Fruit fly (Drosophila melanogaster) whole organism, adult: ENCODE data around the gene ifc.

Source experiments
- CG11617 ChIP-seq: fragments of 200-800 bp; sonication (Bioruptor generic); optimal IDR thresholded peaks from 2 replicates; lab custom pipeline; 2017; ENCODE audit warnings: mild to moderate bottlenecking, missing biosample characterization, missing genetic modification reagents, missing genetic modification characterization
- CG12768 ChIP-seq: fragments of 200-800 bp; sonication (Bioruptor generic); optimal IDR thresholded peaks from 2 replicates; lab custom pipeline; 2017; ENCODE audit warnings: missing biosample characterization, missing genetic modification characterization, mild to moderate bottlenecking, moderate library complexity, missing genetic modification reagents
- CG14711 ChIP-seq: fragments of 200-800 bp; sonication (Bioruptor generic); optimal IDR thresholded peaks from 2 replicates; lab custom pipeline; 2018; ENCODE audit warnings: missing biosample characterization, mild to moderate bottlenecking, missing genetic modification characterization, moderate library complexity
- CG1620 ChIP-seq: fragments of 200-800 bp; sonication (Bioruptor generic); optimal IDR thresholded peaks from 2 replicates; lab custom pipeline; 2016; ENCODE audit warnings: missing biosample characterization, missing genetic modification characterization
- CG33017 ChIP-seq: fragments of 200-800 bp; sonication (Bioruptor generic); optimal IDR thresholded peaks from 2 replicates; lab custom pipeline; 2018; ENCODE audit warnings: missing biosample characterization, mild to moderate bottlenecking, missing genetic modification characterization, moderate library complexity
- CG5204 ChIP-seq: fragments of 200-800 bp; sonication (Bioruptor generic); optimal IDR thresholded peaks from 2 replicates; lab custom pipeline; 2016; ENCODE audit warnings: missing biosample characterization, missing genetic modification characterization
- CG7045 ChIP-seq: fragments of 200-800 bp; sonication (Bioruptor generic); optimal IDR thresholded peaks from 2 replicates; lab custom pipeline; 2017; ENCODE audit warnings: missing biosample characterization, mild to moderate bottlenecking, missing genetic modification characterization
- CG7101 ChIP-seq: fragments of 200-800 bp; sonication (Bioruptor generic); optimal IDR thresholded peaks from 2 replicates; lab custom pipeline; 2018; ENCODE audit warnings: missing biosample characterization, mild to moderate bottlenecking, missing genetic modification characterization, moderate library complexity
- Clk ChIP-seq: fragments of 200-800 bp; sonication (Bioruptor generic); optimal IDR thresholded peaks from 2 replicates; lab custom pipeline; 2017; ENCODE audit warnings: missing biosample characterization, missing genetic modification characterization
- Crg-1 ChIP-seq: fragments of 200-800 bp; sonication (Bioruptor generic); optimal IDR thresholded peaks from 2 replicates; lab custom pipeline; 2016; ENCODE audit warnings: missing biosample characterization, missing genetic modification characterization
- Hr96 ChIP-seq: fragments of 200-800 bp; sonication (Bioruptor generic); optimal IDR thresholded peaks from 2 replicates; lab custom pipeline; 2016; ENCODE audit warnings: missing biosample characterization, missing genetic modification characterization
- Mnt ChIP-seq: fragments of 200-800 bp; sonication (Bioruptor generic); optimal IDR thresholded peaks from 2 replicates; lab custom pipeline; 2016; ENCODE audit warnings: missing biosample characterization, mild to moderate bottlenecking, missing genetic modification characterization
- bab1 ChIP-seq: fragments of 200-800 bp; sonication (Bioruptor generic); optimal IDR thresholded peaks from 3 replicates; lab custom pipeline; 2019; ENCODE audit warnings: missing biosample characterization, mild to moderate bottlenecking, missing genetic modification characterization, moderate library complexity
- cic ChIP-seq: fragments of 200-800 bp; sonication (Bioruptor generic); optimal IDR thresholded peaks from 2 replicates; lab custom pipeline; 2017; ENCODE audit warnings: missing biosample characterization, mild to moderate bottlenecking, missing genetic modification characterization, moderate library complexity
- cnc ChIP-seq, 2 experiments: fragments of >200 bp; optimal IDR thresholded peaks; 2 replicates each; lab custom pipeline; 2017
- kay ChIP-seq: fragments of 200-800 bp; sonication (Bioruptor generic); peaks from one replicate; lab custom pipeline; 2016; ENCODE audit warnings: missing biosample characterization, missing genetic modification characterization, borderline replicate concordance
- ovo ChIP-seq: fragments of 200-800 bp; sonication (Bioruptor generic); optimal IDR thresholded peaks from 2 replicates; lab custom pipeline; 2016; ENCODE audit warnings: missing biosample characterization, missing genetic modification characterization
- pad ChIP-seq: fragments of 200-800 bp; sonication (Bioruptor generic); optimal IDR thresholded peaks from 3 replicates; lab custom pipeline; 2017; ENCODE audit warnings: missing biosample characterization, missing genetic modification characterization, mild to moderate bottlenecking, moderate library complexity, missing genetic modification reagents
- tj ChIP-seq: fragments of 200-800 bp; sonication (Bioruptor generic); optimal IDR thresholded peaks from 3 replicates; lab custom pipeline; 2017; ENCODE audit warnings: missing biosample characterization, mild to moderate bottlenecking, missing genetic modification characterization, moderate library complexity
- toe ChIP-seq: fragments of 200-800 bp; sonication (Bioruptor generic); optimal IDR thresholded peaks from 2 replicates; lab custom pipeline; 2016; ENCODE audit warnings: missing biosample characterization, missing genetic modification characterization

ifc gene

dm6 chr2L:5964211-5964610 lies 21.9 kb upstream of the ifc start:
- no peak for TF ChIP-seq CG1620 (GFP tag; lab: Kevin White, UChicago)
- TF ChIP-seq tj (GFP tag; lab: Kevin White, UChicago) = peak; percentile 94

dm6 chr2L:5964851-5965250 lies 21.3 kb upstream of the ifc start, which contains the start of gene psd:
Gene psd (minus strand): TSS chr2L:5964951.
- TF ChIP-seq CG12768 (GFP tag; lab: Kevin White, UChicago) (no peak), Mnt (no peak), CG7101 (tag; lab: Kevin White, UChicago) (no peak), tj (GFP tag; lab: Kevin White, UChicago) (no peak), CG5204 (GFP tag; lab: Kevin White, UChicago) (no peak), CG11617 (no peak)

dm6 chr2L:5967702-5968616 lies 18.2 kb upstream of the ifc start, which contains the start of the genes CG13992 and Ucp4C:
Gene CG13992 (minus strand): TSS chr2L:5967752.
Gene Ucp4C (plus strand): TSS chr2L:5968566.
- TF ChIP-seq CG33017 (tag; lab: Kevin White, UChicago) (no peak), bab1 (GFP tag; lab: Kevin White, UChicago) (peak; percentile 21), Mnt (no peak), tj (GFP tag; lab: Kevin White, UChicago) (peak; percentile 99), CG11617 (no peak), cic (GFP tag; lab: Kevin White, UChicago) (no peak), pad (GFP tag; lab: Kevin White, UChicago) (no peak)

- TF ChIP-seq CG7045 (GFP tag; lab: Kevin White, UChicago) (no peak), CG5204 (GFP tag; lab: Kevin White, UChicago) (no peak), Mnt (no peak), Clk (GFP tag; lab: Kevin White, UChicago) (no peak), ovo (GFP tag; lab: Kevin White, UChicago) (no peak), CG14711 (tag; lab: Kevin White, UChicago) (no peak), bab1 (GFP tag; lab: Kevin White, UChicago) (no peak), kay (no peak), CG33017 (tag; lab: Kevin White, UChicago) (no peak), CG1620 (GFP tag; lab: Kevin White, UChicago) (no peak), toe (GFP tag; lab: Kevin White, UChicago) (no peak), cnc (optimal IDR thresholded peaks at IDR 0.05; lab: Kevin White, UChicago) (no peak), Crg-1 (GFP tag; lab: Kevin White, UChicago) (no peak), CG11617 (no peak), tj (GFP tag; lab: Kevin White, UChicago) (no peak), cic (GFP tag; lab: Kevin White, UChicago) (no peak), CG12768 (GFP tag; lab: Kevin White, UChicago) (no peak), Hr96 (GFP tag; lab: Kevin White, UChicago) (no peak), CG7101 (tag; lab: Kevin White, UChicago) (no peak)
These were observed 16.6 kb upstream of the ifc start, which contains the start of gene Ucp4B for dm6 chr2L:5969559-5969958. Gene Ucp4B (plus strand): TSS chr2L:5969859.

- TF ChIP-seq CG1620 (GFP tag; lab: Kevin White, UChicago) (no peak), Crg-1 (GFP tag; lab: Kevin White, UChicago) (no peak), ovo (GFP tag; lab: Kevin White, UChicago) (no peak), CG5204 (GFP tag; lab: Kevin White, UChicago) (no peak), Clk (GFP tag; lab: Kevin White, UChicago) (no peak), CG7101 (tag; lab: Kevin White, UChicago) (no peak), Hr96 (GFP tag; lab: Kevin White, UChicago) (no peak), CG11617 (no peak), CG33017 (tag; lab: Kevin White, UChicago) (no peak), CG14711 (tag; lab: Kevin White, UChicago) (no peak), kay (no peak), cnc (optimal IDR thresholded peaks at IDR 0.05; lab: Kevin White, UChicago) (no peak), Mnt (no peak), toe (GFP tag; lab: Kevin White, UChicago) (no peak), CG12768 (GFP tag; lab: Kevin White, UChicago) (no peak), CG7045 (GFP tag; lab: Kevin White, UChicago) (no peak), bab1 (GFP tag; lab: Kevin White, UChicago) (no peak), tj (GFP tag; lab: Kevin White, UChicago) (no peak)
These were observed 14.9 kb upstream of the ifc start for dm6 chr2L:5971093-5971808.

- TF ChIP-seq tj (GFP tag; lab: Kevin White, UChicago) (no peak), toe (GFP tag; lab: Kevin White, UChicago) (no peak), ovo (GFP tag; lab: Kevin White, UChicago) (no peak), CG11617 (no peak), CG5204 (GFP tag; lab: Kevin White, UChicago) (no peak), Crg-1 (GFP tag; lab: Kevin White, UChicago) (no peak), CG33017 (tag; lab: Kevin White, UChicago) (no peak), Clk (GFP tag; lab: Kevin White, UChicago) (no peak), cnc (optimal IDR thresholded peaks at IDR 0.05; lab: Kevin White, UChicago) (no peak), bab1 (GFP tag; lab: Kevin White, UChicago) (no peak), CG12768 (GFP tag; lab: Kevin White, UChicago) (no peak), pad (GFP tag; lab: Kevin White, UChicago) (no peak), CG1620 (GFP tag; lab: Kevin White, UChicago) (no peak), CG7101 (tag; lab: Kevin White, UChicago) (no peak), CG7045 (GFP tag; lab: Kevin White, UChicago) (no peak), cic (GFP tag; lab: Kevin White, UChicago) (no peak)
These were observed 14.1 kb upstream of the ifc start for dm6 chr2L:5972005-5972404.
